Fruit fly (Drosophila melanogaster) whole organism, embryonic: Measurements from ENCODE around the gene Map205.

Source experiments
- Awh ChIP-seq: fragments of 200-800 bp; sonication (Bioruptor generic); IDR thresholded peaks from 2 replicates; pipeline ENCODE4, ENCODE4 v1.3.6; 2022; ENCODE audit warnings: missing biosample characterization, missing genetic modification characterization
- BEAF-32 ChIP-seq: fragments of 200-800 bp; sonication (Bioruptor generic); optimal IDR thresholded peaks from 3 replicates; lab custom pipeline; 2017; ENCODE audit warnings: missing biosample characterization, missing genetic modification characterization, mild to moderate bottlenecking, moderate library complexity, missing genetic modification reagents
- Blimp-1 ChIP-seq: fragments of 200-800 bp; sonication (Bioruptor generic); optimal IDR thresholded peaks from 3 replicates; lab custom pipeline; 2018; ENCODE audit warnings: missing biosample characterization, missing genetic modification characterization, mild to moderate bottlenecking, moderate library complexity, missing genetic modification reagents
- CG11085 ChIP-seq: fragments of 200-800 bp; sonication (Bioruptor generic); IDR thresholded peaks from 2 replicates; pipeline ENCODE4 v1.3.6; 2022; ENCODE audit warnings: missing biosample characterization, missing genetic modification characterization
- CG12071 ChIP-seq: fragments of 200-800 bp; sonication (Bioruptor generic); optimal IDR thresholded peaks from 3 replicates; lab custom pipeline; 2018; ENCODE audit warnings: missing biosample characterization, mild to moderate bottlenecking, missing genetic modification characterization
- CG12659 ChIP-seq: fragments of 200-800 bp; sonication (Bioruptor generic); optimal IDR thresholded peaks from 3 replicates; lab custom pipeline; 2017; ENCODE audit warnings: mild to moderate bottlenecking, missing biosample characterization, missing genetic modification reagents, missing genetic modification characterization
- CG12744 ChIP-seq: fragments of 200-800 bp; sonication (Bioruptor generic); optimal IDR thresholded peaks from 2 replicates; lab custom pipeline; 2016; ENCODE audit warnings: missing biosample characterization, missing genetic modification characterization
- CG1529 ChIP-seq: fragments of 200-800 bp; sonication (Bioruptor generic); optimal IDR thresholded peaks from 3 replicates; lab custom pipeline; 2018; ENCODE audit warnings: missing biosample characterization, missing genetic modification characterization
- CG16815 ChIP-seq: fragments of 200-800 bp; sonication (Bioruptor generic); optimal IDR thresholded peaks from 3 replicates; lab custom pipeline; 2017; ENCODE audit warnings: missing biosample characterization, mild to moderate bottlenecking, missing genetic modification characterization
- CG16863 ChIP-seq: fragments of 200-800 bp; sonication (Bioruptor generic); optimal IDR thresholded peaks from 3 replicates; lab custom pipeline; 2016; ENCODE audit warnings: missing biosample characterization, missing genetic modification characterization
- CG17361 ChIP-seq: fragments of 200-800 bp; sonication (Bioruptor generic); IDR thresholded peaks from 3 replicates; pipeline ENCODE4 v1.3.6; 2022; ENCODE audit warnings: missing biosample characterization, missing genetic modification characterization
- CG17568 ChIP-seq: fragments of 200-800 bp; sonication (Bioruptor generic); optimal IDR thresholded peaks from 2 replicates; lab custom pipeline; 2018; ENCODE audit warnings: missing biosample characterization, mild to moderate bottlenecking, missing genetic modification characterization, moderate library complexity
- CG30020 ChIP-seq: fragments of 200-800 bp; optimal IDR thresholded peaks from 2 replicates; lab custom pipeline; 2019; ENCODE audit warnings: missing biosample characterization, mild to moderate bottlenecking, missing genetic modification characterization, moderate library complexity
- CG31388 ChIP-seq: fragments of 200-800 bp; sonication (Bioruptor generic); optimal IDR thresholded peaks from 2 replicates; lab custom pipeline; 2016; ENCODE audit warnings: missing biosample characterization, missing genetic modification characterization
- CG3163 ChIP-seq: fragments of 200-800 bp; sonication (Bioruptor generic); optimal IDR thresholded peaks from 3 replicates; lab custom pipeline; 2016; ENCODE audit warnings: missing biosample characterization, missing genetic modification characterization
- CG3407 ChIP-seq: fragments of 200-800 bp; sonication (Bioruptor generic); optimal IDR thresholded peaks from 2 replicates; lab custom pipeline; 2018; ENCODE audit warnings: missing biosample characterization, mild to moderate bottlenecking, missing genetic modification characterization
- CG3838 ChIP-seq: fragments of 200-800 bp; sonication (Bioruptor generic); optimal IDR thresholded peaks from 3 replicates; lab custom pipeline; 2016; ENCODE audit warnings: missing biosample characterization, missing genetic modification characterization
- CG3847 ChIP-seq: fragments of 200-800 bp; sonication (Bioruptor generic); IDR thresholded peaks from 2 replicates; pipeline ENCODE4 v1.3.6; 2022; ENCODE audit warnings: missing biosample characterization, missing genetic modification characterization
- CG6654 ChIP-seq: fragments of 200-800 bp; sonication (Bioruptor generic); optimal IDR thresholded peaks from 2 replicates; lab custom pipeline; 2017; ENCODE audit warnings: missing biosample characterization, mild to moderate bottlenecking, missing genetic modification characterization
- CG6683 ChIP-seq: fragments of 200-800 bp; sonication (Bioruptor generic); optimal IDR thresholded peaks from 2 replicates; lab custom pipeline; 2017; ENCODE audit warnings: missing biosample characterization, mild to moderate bottlenecking, missing genetic modification characterization, missing genetic modification reagents
- CG6854 ChIP-seq: fragments of 200-800 bp; sonication (Bioruptor generic); optimal IDR thresholded peaks from 3 replicates; lab custom pipeline; 2017; ENCODE audit warnings: missing biosample characterization, mild to moderate bottlenecking, missing genetic modification characterization
- CG7745 ChIP-seq: fragments of 200-800 bp; sonication (Bioruptor generic); optimal IDR thresholded peaks from 2 replicates; lab custom pipeline; 2018; ENCODE audit warnings: missing biosample characterization, mild to moderate bottlenecking, missing genetic modification characterization, moderate library complexity
- CG8478 ChIP-seq: fragments of >200 bp; optimal IDR thresholded peaks from 2 replicates; lab custom pipeline; 2018
- D19A ChIP-seq: fragments of 200-800 bp; optimal IDR thresholded peaks from 3 replicates; lab custom pipeline; 2019; ENCODE audit warnings: missing biosample characterization, mild to moderate bottlenecking, missing genetic modification characterization, moderate library complexity
- Dek ChIP-seq: fragments of 200-800 bp; sonication (Bioruptor generic); optimal IDR thresholded peaks from 3 replicates; lab custom pipeline; 2019; ENCODE audit warnings: missing biosample characterization, mild to moderate bottlenecking, missing genetic modification characterization, moderate library complexity
- Doc2 ChIP-seq: fragments of 200-800 bp; sonication (Bioruptor generic); IDR thresholded peaks from 2 replicates; pipeline ENCODE4 v1.3.6; 2022; ENCODE audit warnings: missing biosample characterization, missing genetic modification characterization
- Doc3 ChIP-seq: fragments of 200-800 bp; sonication (Bioruptor generic); IDR thresholded peaks from 3 replicates; pipeline ENCODE4 v1.3.6; 2022; ENCODE audit warnings: missing biosample characterization, missing genetic modification characterization; ENCODE audit not compliant: partially characterized antibody
- E2f1 ChIP-seq: fragments of 200-800 bp; sonication (Bioruptor generic); IDR thresholded peaks from 2 replicates; pipeline ENCODE4 v1.3.6; 2022; ENCODE audit warnings: missing biosample characterization, missing genetic modification characterization
- ERR ChIP-seq: fragments of 200-800 bp; sonication (Bioruptor generic); optimal IDR thresholded peaks from 2 replicates; lab custom pipeline; 2016; ENCODE audit warnings: missing biosample characterization, missing genetic modification characterization
- Gug ChIP-seq: fragments of 200-800 bp; sonication (Bioruptor generic); IDR thresholded peaks from 4 replicates; pipeline ENCODE4 v1.3.6; 2022; ENCODE audit warnings: missing biosample characterization, missing genetic modification characterization
- HLH4C ChIP-seq: fragments of 200-800 bp; sonication (Bioruptor generic); IDR thresholded peaks from 3 replicates; pipeline ENCODE4 v1.3.6; 2022; ENCODE audit warnings: missing biosample characterization, missing genetic modification characterization; ENCODE audit not compliant: partially characterized antibody
- NC2α ChIP-seq: fragments of 200-800 bp; sonication (Bioruptor generic); optimal IDR thresholded peaks from 2 replicates; lab custom pipeline; 2016; ENCODE audit warnings: missing biosample characterization, missing genetic modification characterization
- NK7.1 ChIP-seq: fragments of 200-800 bp; sonication (Bioruptor generic); optimal IDR thresholded peaks from 3 replicates; lab custom pipeline; 2016; ENCODE audit warnings: missing biosample characterization, missing genetic modification characterization
- Oaz ChIP-seq: fragments of 200-800 bp; sonication (Bioruptor generic); IDR thresholded peaks from 2 replicates; pipeline ENCODE4 v1.3.6; 2022; ENCODE audit warnings: missing biosample characterization, missing genetic modification characterization
- Sox100B ChIP-seq: fragments of 200-800 bp; sonication (Bioruptor generic); optimal IDR thresholded peaks from 3 replicates; lab custom pipeline; 2018; ENCODE audit warnings: missing biosample characterization, mild to moderate bottlenecking, missing genetic modification characterization
- ash1 ChIP-seq: fragments of 200-800 bp; sonication (Bioruptor generic); optimal IDR thresholded peaks from 2 replicates; lab custom pipeline; 2018; ENCODE audit warnings: missing biosample characterization, mild to moderate bottlenecking, missing genetic modification characterization
- bowl ChIP-seq: fragments of 200-800 bp; sonication (Bioruptor generic); IDR thresholded peaks from 2 replicates; pipeline ENCODE4 v1.3.6; 2022; ENCODE audit warnings: missing biosample characterization, missing genetic modification characterization
- cas ChIP-seq: fragments of 200-800 bp; sonication (Bioruptor generic); IDR thresholded peaks from 2 replicates; pipeline ENCODE4 v1.3.6; 2022; ENCODE audit warnings: missing biosample characterization, missing genetic modification characterization
- ci ChIP-seq: fragments of 200-800 bp; sonication (Bioruptor generic); IDR thresholded peaks from 3 replicates; pipeline ENCODE4 v1.3.6; 2022; ENCODE audit warnings: missing biosample characterization, missing genetic modification characterization
- corto ChIP-seq: fragments of 200-800 bp; sonication (Bioruptor generic); optimal IDR thresholded peaks from 2 replicates; lab custom pipeline; 2016; ENCODE audit warnings: missing biosample characterization, mild to moderate bottlenecking, missing genetic modification characterization, moderate library complexity
- dysf ChIP-seq: fragments of 200-800 bp; sonication (Bioruptor generic); IDR thresholded peaks from 3 replicates; pipeline ENCODE4 v1.3.6; 2022; ENCODE audit warnings: missing biosample characterization, missing genetic modification characterization
- eyg ChIP-seq: fragments of 200-800 bp; sonication (Bioruptor generic); optimal IDR thresholded peaks from 3 replicates; lab custom pipeline; 2016; ENCODE audit warnings: missing biosample characterization, missing genetic modification characterization
- inv ChIP-seq: fragments of 200-800 bp; sonication (Bioruptor generic); IDR thresholded peaks from 2 replicates; pipeline ENCODE4 v1.3.6; 2022; ENCODE audit warnings: missing biosample characterization, missing genetic modification characterization; ENCODE audit not compliant: partially characterized antibody
- jigr1 ChIP-seq: fragments of 200-800 bp; sonication (Bioruptor generic); IDR thresholded peaks from 3 replicates; pipeline ENCODE4 v1.3.6; 2022; ENCODE audit warnings: missing biosample characterization, missing genetic modification characterization
- kni ChIP-seq: fragments of 200-800 bp; sonication (Bioruptor generic); optimal IDR thresholded peaks from 3 replicates; lab custom pipeline; 2017; ENCODE audit warnings: mild to moderate bottlenecking, missing biosample characterization, missing genetic modification reagents, missing genetic modification characterization
- nau ChIP-seq: fragments of 200-800 bp; sonication (Bioruptor generic); optimal IDR thresholded peaks from 3 replicates; lab custom pipeline; 2017; ENCODE audit warnings: missing biosample characterization, mild to moderate bottlenecking, missing genetic modification characterization, missing genetic modification reagents
- oc ChIP-seq: fragments of 200-800 bp; sonication (Bioruptor generic); optimal IDR thresholded peaks from 2 replicates; lab custom pipeline; 2018; ENCODE audit warnings: missing biosample characterization, mild to moderate bottlenecking, missing genetic modification characterization, moderate library complexity
- p53 ChIP-seq: fragments of 200-800 bp; sonication (Bioruptor generic); optimal IDR thresholded peaks from 2 replicates; lab custom pipeline; 2016; ENCODE audit warnings: missing biosample characterization, missing genetic modification characterization
- scrt ChIP-seq: fragments of 200-800 bp; sonication (Bioruptor generic); optimal IDR thresholded peaks from 2 replicates; lab custom pipeline; 2018; ENCODE audit warnings: missing biosample characterization, mild to moderate bottlenecking, missing genetic modification characterization, moderate library complexity
- slbo ChIP-seq: fragments of 200-800 bp; sonication (Bioruptor generic); IDR thresholded peaks from 2 replicates; pipeline ENCODE4 v1.3.6; 2022; ENCODE audit warnings: missing biosample characterization, missing genetic modification characterization
- stwl ChIP-seq: fragments of 200-800 bp; sonication (Bioruptor generic); optimal IDR thresholded peaks from 3 replicates; lab custom pipeline; 2018; ENCODE audit warnings: missing biosample characterization, mild to moderate bottlenecking, missing genetic modification characterization, moderate library complexity
- toy ChIP-seq: fragments of 200-800 bp; sonication (Bioruptor generic); IDR thresholded peaks from 2 replicates; pipeline ENCODE4 v1.3.6; 2022; ENCODE audit warnings: missing biosample characterization, missing genetic modification characterization

Map205 gene

DNA sequence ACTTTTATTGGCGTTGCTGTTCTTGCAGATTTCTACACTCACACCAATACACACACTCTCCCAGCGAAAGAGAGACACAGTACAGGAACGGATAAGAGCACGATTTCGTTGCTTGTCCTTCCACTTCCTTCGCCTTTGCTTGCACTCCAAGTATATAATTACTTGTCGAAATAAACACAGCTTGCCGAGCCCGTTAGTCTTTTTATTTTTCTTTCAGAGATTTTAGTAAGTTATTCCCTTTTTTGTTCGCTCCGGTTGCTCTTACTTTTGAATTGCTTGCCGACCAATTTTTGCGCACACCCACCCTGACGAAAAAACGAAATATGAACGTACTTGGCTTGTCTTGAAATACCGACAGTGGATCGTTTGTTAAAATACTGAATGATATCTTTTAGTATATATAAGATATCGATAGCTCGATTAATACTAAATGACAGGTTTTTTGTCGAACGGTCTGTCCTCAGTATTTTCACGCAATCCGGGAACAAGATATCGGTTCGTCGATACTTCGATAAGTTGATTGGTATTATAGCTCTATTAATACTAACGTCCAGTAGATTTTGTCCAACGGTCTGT is at the start of gene Map205 (continued):
- TF ChIP-seq CG6683 = no peak
- TF ChIP-seq CG3838 (GFP tag; lab: Kevin White, UChicago) = no peak
- no peak for TF ChIP-seq CG11085 (GFP tag; lab: Robert Waterston, UW)
- TF ChIP-seq CG1529 (GFP tag; lab: Kevin White, UChicago) = no peak
- peak; percentile 25 for TF ChIP-seq Dek (tag; lab: Kevin White, UChicago)
- TF ChIP-seq jigr1 (GFP tag; lab: Robert Waterston, UW) = no peak
- TF ChIP-seq Sox100B = no peak
- TF ChIP-seq ash1 (GFP tag; lab: Kevin White, UChicago) = no peak
- TF ChIP-seq CG31388 (GFP tag; lab: Kevin White, UChicago) = no peak
- TF ChIP-seq E2f1 (GFP tag; lab: Robert Waterston, UW) = no peak
- no peak for TF ChIP-seq dysf (GFP tag; lab: Robert Waterston, UW)
- no peak for TF ChIP-seq Gug (GFP tag; lab: Robert Waterston, UW)
- TF ChIP-seq CG6654 (GFP tag; lab: Kevin White, UChicago) = no peak
- TF ChIP-seq NC2α = no peak
- no peak for TF ChIP-seq CG12744 (GFP tag; lab: Kevin White, UChicago)
- TF ChIP-seq CG16815 (GFP tag; lab: Kevin White, UChicago) = no peak
- no peak for TF ChIP-seq toy (GFP tag; lab: Robert Waterston, UW)
- no peak for TF ChIP-seq CG16863 (GFP tag; lab: Kevin White, UChicago)
- TF ChIP-seq cas (GFP tag; lab: Robert Waterston, UW) = no peak
- no peak for TF ChIP-seq slbo
- TF ChIP-seq Oaz = no peak
- no peak for TF ChIP-seq Doc3
- no peak for TF ChIP-seq eyg (GFP tag; lab: Kevin White, UChicago)
- no peak for TF ChIP-seq CG3163 (GFP tag; lab: Kevin White, UChicago)
- no peak for TF ChIP-seq CG6854 (GFP tag; lab: Kevin White, UChicago)
- TF ChIP-seq nau = no peak
- TF ChIP-seq CG12659 (GFP tag; lab: Kevin White, UChicago) = peak; percentile 97
- no peak for TF ChIP-seq scrt (GFP tag; lab: Kevin White, UChicago)
- TF ChIP-seq Awh = no peak
- no peak for TF ChIP-seq D19A (tag; lab: Kevin White, UChicago)
- no peak for TF ChIP-seq bowl (GFP tag; lab: Robert Waterston, UW)
- TF ChIP-seq CG30020 (tag; lab: Kevin White, UChicago) = peak; percentile 77
- peak; percentile 16 for TF ChIP-seq corto
- no peak for TF ChIP-seq CG3407 (GFP tag; lab: Kevin White, UChicago)
- TF ChIP-seq ERR (GFP tag; lab: Kevin White, UChicago) = no peak
- TF ChIP-seq BEAF-32 (GFP tag; lab: Kevin White, UChicago) = peak; percentile 96
- TF ChIP-seq CG17568 (GFP tag; lab: Kevin White, UChicago) = peak; percentile 79
- no peak for TF ChIP-seq CG17361 (GFP tag; lab: Robert Waterston, UW)
- no peak for TF ChIP-seq CG8478 (lab: Kevin White, UChicago)
- TF ChIP-seq CG12071 = no peak
- TF ChIP-seq CG7745 = peak; percentile 67
- no peak for TF ChIP-seq Doc2
- no peak for TF ChIP-seq HLH4C (GFP tag; lab: Robert Waterston, UW)
- peak; percentile 7 for TF ChIP-seq kni (GFP tag; lab: Kevin White, UChicago)
- TF ChIP-seq ci = no peak
- TF ChIP-seq NK7.1 (GFP tag; lab: Kevin White, UChicago) = no peak
- peak; percentile 98 for TF ChIP-seq stwl (tag; lab: Kevin White, UChicago)
- TF ChIP-seq CG3847 (GFP tag; lab: Robert Waterston, UW) = no peak
- no peak for TF ChIP-seq inv
- TF ChIP-seq p53 (GFP tag; lab: Kevin White, UChicago) = no peak
- TF ChIP-seq oc (tag; lab: Kevin White, UChicago) = peak; percentile 45
- TF ChIP-seq Blimp-1 (GFP tag; lab: Kevin White, UChicago) = no peak
